Worm (Caenorhabditis elegans): ENCODE measurements around the gene glb-4.

DNA sequence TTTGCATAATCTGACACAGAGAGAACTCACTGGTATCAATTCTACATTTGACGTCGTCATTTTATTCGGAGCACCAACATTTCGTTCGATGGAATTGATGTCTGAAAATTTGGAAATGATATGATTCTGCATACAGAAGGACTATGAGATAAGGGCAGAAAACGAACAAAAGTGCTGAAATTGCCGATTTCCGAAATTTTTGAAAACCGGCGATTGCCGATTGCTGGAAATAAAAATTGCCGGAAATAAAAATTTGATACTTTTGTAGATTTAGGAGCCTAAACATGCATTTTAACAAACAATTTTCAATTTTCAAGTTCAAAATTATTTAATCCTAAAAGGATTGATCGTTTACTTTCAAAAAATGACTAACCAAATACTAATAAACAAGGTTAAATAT lies 21.7 kb downstream of the glb-4 start, which contains the start of gene unc-53:
- TF ChIP-seq flt-1 (GFP tag; IDR thresholded peaks at IDR 0.05) (no peak), ama-1 (optimal IDR thresholded peaks at IDR 0.05) (no peak), aly-1 (tag; optimal IDR thresholded peaks at IDR 0.05) (no peak)
